Fruit fly (Drosophila melanogaster) whole organism, wandering third instar larva: ENCODE data around the gene dcma.
A peak's percentile ranks its signal among the peaks of the same experiment; 100 is the strongest.

Experiments
- Abd-B ChIP-seq: fragments of >200 bp; optimal IDR thresholded peaks from 2 replicates; lab custom pipeline; 2017; ENCODE audit warnings: missing biosample characterization, missing genetic modification characterization
- CG32264 ChIP-seq: fragments of 200-800 bp; sonication (Bioruptor generic); optimal IDR thresholded peaks from 2 replicates; lab custom pipeline; 2016; ENCODE audit warnings: missing biosample characterization, missing genetic modification characterization
- CG9705 ChIP-seq: fragments of 200-800 bp; sonication (Bioruptor generic); optimal IDR thresholded peaks from 2 replicates; lab custom pipeline; 2018; ENCODE audit warnings: missing biosample characterization, mild to moderate bottlenecking, missing genetic modification characterization
- CrebA ChIP-seq: fragments of 200-800 bp; sonication (Bioruptor generic); optimal IDR thresholded peaks from 2 replicates; lab custom pipeline; 2016; ENCODE audit warnings: missing biosample characterization, mild to moderate bottlenecking, missing genetic modification characterization, borderline replicate concordance
- Dfd ChIP-seq: fragments of >200 bp; optimal IDR thresholded peaks from 2 replicates; lab custom pipeline; 2017; ENCODE audit warnings: missing biosample characterization, missing genetic modification characterization
- Dif ChIP-seq: fragments of 200-275, 200-300 bp; sonication (Bioruptor generic); optimal IDR thresholded peaks from 2 replicates; lab custom pipeline; 2018; ENCODE audit warnings: missing biosample characterization, missing genetic modification characterization; ENCODE audit not compliant: partially characterized antibody
- GATAd ChIP-seq: sonication (Bioruptor generic); optimal IDR thresholded peaks from 2 replicates; lab custom pipeline; 2016; ENCODE audit warnings: missing biosample characterization, missing genetic modification characterization
- HLH106 ChIP-seq: fragments of 200-800 bp; optimal IDR thresholded peaks from 3 replicates; lab custom pipeline; 2019; ENCODE audit warnings: missing biosample characterization, mild to moderate bottlenecking, missing genetic modification characterization, moderate library complexity
- Hr83 ChIP-seq: fragments of 200-300 bp; sonication (Bioruptor generic); optimal IDR thresholded peaks from 2 replicates; lab custom pipeline; 2016; ENCODE audit warnings: missing biosample characterization, mild to moderate bottlenecking, missing genetic modification characterization, moderate library complexity; ENCODE audit not compliant: poor library complexity, severe bottlenecking
- Jra ChIP-seq: sonication (Bioruptor generic); optimal IDR thresholded peaks from 2 replicates; lab custom pipeline; 2016; ENCODE audit warnings: missing biosample characterization, missing genetic modification characterization
- Mio ChIP-seq: sonication (Bioruptor generic); optimal IDR thresholded peaks from 2 replicates; lab custom pipeline; 2016; ENCODE audit warnings: missing biosample characterization, missing genetic modification characterization
- Myc ChIP-seq: fragments of >200 bp; optimal IDR thresholded peaks from 2 replicates; lab custom pipeline; 2017
- N ChIP-seq: fragments of >200 bp; optimal IDR thresholded peaks from 2 replicates; lab custom pipeline; 2018; ENCODE audit warnings: missing biosample characterization, missing external identifiers, missing genetic modification characterization
- OdsH ChIP-seq: fragments of 200-800 bp; sonication (Bioruptor generic); optimal IDR thresholded peaks from 2 replicates; lab custom pipeline; 2016; ENCODE audit warnings: missing biosample characterization, mild to moderate bottlenecking, missing genetic modification characterization
- Rel ChIP-seq, 2 experiments: fragments of 200-800 bp; sonication (Bioruptor generic) in 1 of 2; optimal IDR thresholded peaks; 2 replicates in 1 of 2; 3 replicates in 1 of 2; lab custom pipeline; 2016 to 2019; ENCODE audit warnings: mild to moderate bottlenecking in 2 of 2, missing biosample characterization in 2 of 2, missing genetic modification characterization in 2 of 2, moderate library complexity in 1 of 2
- Sp1 ChIP-seq: fragments of 200-800 bp; sonication (Bioruptor generic); optimal IDR thresholded peaks from 3 replicates; lab custom pipeline; 2019; ENCODE audit warnings: missing biosample characterization, mild to moderate bottlenecking, missing genetic modification characterization, moderate library complexity
- Vsx2 ChIP-seq: fragments of 200-300, 225-300 bp; sonication (Bioruptor generic); optimal IDR thresholded peaks from 2 replicates; lab custom pipeline; 2018; ENCODE audit warnings: missing biosample characterization, missing genetic modification characterization; ENCODE audit not compliant: partially characterized antibody
- dl ChIP-seq, 2 experiments: fragments of 175-275, 200-275 bp in 1 of 2; fragments of 200-275 bp in 1 of 2; sonication (Bioruptor generic); optimal IDR thresholded peaks; lab custom pipeline; 2018; ENCODE audit warnings: mild to moderate bottlenecking in 2 of 2, missing biosample characterization in 2 of 2, missing genetic modification characterization in 2 of 2, moderate library complexity in 2 of 2; ENCODE audit not compliant: partially characterized antibody in 2 of 2, insufficient read depth in 1 of 2
- dmrt93B ChIP-seq: fragments of 200-800 bp; sonication (Bioruptor generic); optimal IDR thresholded peaks from 2 replicates; lab custom pipeline; 2018; ENCODE audit warnings: missing biosample characterization, mild to moderate bottlenecking, missing genetic modification characterization
- dsf ChIP-seq: sonication (Bioruptor generic); optimal IDR thresholded peaks from 2 replicates; lab custom pipeline; 2016; ENCODE audit warnings: missing biosample characterization, missing genetic modification characterization, borderline replicate concordance
- ey ChIP-seq: fragments of 200-800 bp; sonication (Bioruptor generic); optimal IDR thresholded peaks from 2 replicates; lab custom pipeline; 2016; ENCODE audit warnings: missing biosample characterization, missing genetic modification characterization
- foxo ChIP-seq, 2 experiments: fragments of 200-800 bp; sonication (Bioruptor generic); optimal IDR thresholded peaks; 2 replicates in 1 of 2; 3 replicates in 1 of 2; lab custom pipeline; 2016 to 2017; ENCODE audit warnings: missing biosample characterization in 2 of 2, missing genetic modification characterization in 2 of 2
- h ChIP-seq: fragments of 200-800 bp; sonication (Bioruptor generic); optimal IDR thresholded peaks from 3 replicates; lab custom pipeline; 2016; ENCODE audit warnings: missing biosample characterization, mild to moderate bottlenecking, missing genetic modification characterization
- pan ChIP-seq: fragments of >200 bp; optimal IDR thresholded peaks from 2 replicates; lab custom pipeline; 2017
- psq ChIP-seq: fragments of 200-800 bp; sonication (Bioruptor generic); optimal IDR thresholded peaks from 3 replicates; lab custom pipeline; 2017; ENCODE audit warnings: missing biosample characterization, mild to moderate bottlenecking, missing genetic modification characterization, moderate library complexity
- rgr ChIP-seq: fragments of 200-800 bp; sonication (Bioruptor generic); optimal IDR thresholded peaks from 3 replicates; lab custom pipeline; 2016; ENCODE audit warnings: missing biosample characterization, mild to moderate bottlenecking, missing genetic modification characterization
- sv ChIP-seq: fragments of 200-800 bp; sonication (Bioruptor generic); optimal IDR thresholded peaks from 3 replicates; lab custom pipeline; 2016; ENCODE audit warnings: missing biosample characterization, missing genetic modification characterization
- usp ChIP-seq: fragments of >200 bp; optimal IDR thresholded peaks from 2 replicates; lab custom pipeline; 2017; ENCODE audit warnings: missing biosample characterization, missing genetic modification characterization
- woc ChIP-seq: sonication (Bioruptor generic); optimal IDR thresholded peaks from 2 replicates; lab custom pipeline; 2016; ENCODE audit warnings: missing biosample characterization, mild to moderate bottlenecking, missing genetic modification characterization

The dcma gene

DNA sequence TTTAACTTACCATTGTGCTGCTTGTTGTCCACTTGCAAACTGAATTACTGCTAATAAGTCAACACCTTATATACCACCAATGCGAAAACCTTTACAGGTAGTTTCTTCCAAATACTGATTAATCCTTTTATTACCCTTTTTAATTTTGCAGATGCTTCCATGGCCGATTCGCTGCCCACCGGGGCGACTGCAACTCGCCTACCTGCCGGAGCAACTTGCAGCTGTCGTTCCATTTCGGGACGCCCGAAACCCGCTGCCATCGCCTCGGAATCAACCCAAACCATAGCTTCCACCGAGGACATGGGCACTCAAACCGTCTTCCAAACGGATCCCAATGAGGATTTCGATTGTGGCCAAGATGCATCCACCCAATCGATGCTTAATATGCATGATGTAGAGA lies 10.2 kb upstream of the dcma start, which contains the start of gene Elba1:
Elba1 (minus strand) TSS at position 101 of the 400 bp plus-strand sequence.
- no peak for TF ChIP-seq sv (GFP tag; lab: Kevin White, UChicago)
- no peak for TF ChIP-seq h (GFP tag; lab: Kevin White, UChicago)
- TF ChIP-seq psq (GFP tag; lab: Kevin White, UChicago), result no peak
- TF ChIP-seq Dif (GFP tag; lab: Kevin White, UChicago), result no peak
- TF ChIP-seq dl (GFP tag; optimal IDR thresholded peaks at IDR 0.05; lab: Kevin White, UChicago; ENCODE audit: insufficient read depth in 1 of 2, partially characterized antibody in 2 of 2), result no peak
- TF ChIP-seq Dfd (GFP tag; lab: Kevin White, UChicago), result no peak
- no peak for TF ChIP-seq CrebA (GFP tag; lab: Kevin White, UChicago)
- TF ChIP-seq dmrt93B (GFP tag; lab: Kevin White, UChicago), result no peak
- no peak for TF ChIP-seq usp (GFP tag; lab: Kevin White, UChicago)
- TF ChIP-seq rgr (GFP tag; lab: Kevin White, UChicago), result no peak
- TF ChIP-seq woc, result no peak
- TF ChIP-seq HLH106 (tag; lab: Kevin White, UChicago), result no peak
- TF ChIP-seq CG9705 (GFP tag; lab: Kevin White, UChicago), result no peak
- no peak for TF ChIP-seq Rel (GFP tag; optimal IDR thresholded peaks at IDR 0.05; lab: Kevin White, UChicago)
- no peak for TF ChIP-seq Rel (tag; optimal IDR thresholded peaks at IDR 0.05; lab: Kevin White, UChicago)
- TF ChIP-seq ey (GFP tag; lab: Kevin White, UChicago), result no peak
- no peak for TF ChIP-seq GATAd (GFP tag; lab: Kevin White, UChicago)
- TF ChIP-seq Abd-B, result no peak
- TF ChIP-seq Hr83 (GFP tag; lab: Kevin White, UChicago), result no peak
- TF ChIP-seq Mio (GFP tag; lab: Kevin White, UChicago), result no peak
- TF ChIP-seq Sp1, result no peak

DNA sequence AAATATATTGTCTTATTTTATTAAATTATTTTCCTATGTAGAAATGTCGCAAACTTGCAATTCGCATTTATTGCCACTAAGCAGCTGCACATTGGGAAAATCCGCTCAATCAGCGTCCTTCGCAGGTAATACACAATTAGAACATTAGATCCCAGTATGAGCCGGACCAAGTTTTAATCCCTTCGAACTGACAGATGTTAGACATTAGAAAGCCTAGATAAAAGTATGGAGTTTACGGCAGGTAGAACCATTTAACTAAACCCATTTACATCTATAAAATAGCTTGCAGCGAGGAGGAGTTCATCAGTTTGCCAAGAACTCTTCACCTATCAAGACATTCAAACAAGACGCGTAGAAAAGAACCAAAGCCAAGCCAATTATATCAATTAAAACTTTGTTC lies 7.3 kb upstream of the dcma start, which contains the start of gene Elba3:
Elba3 (plus strand) TSS at position 301 of the 400 bp plus-strand sequence.
- no peak for TF ChIP-seq rgr (GFP tag; lab: Kevin White, UChicago)
- no peak for TF ChIP-seq Sp1
- TF ChIP-seq foxo (GFP tag; optimal IDR thresholded peaks at IDR 0.05; lab: Kevin White, UChicago), result no peak
- no peak for TF ChIP-seq usp (GFP tag; lab: Kevin White, UChicago)
- no peak for TF ChIP-seq OdsH (GFP tag; lab: Kevin White, UChicago)
- no peak for TF ChIP-seq psq (GFP tag; lab: Kevin White, UChicago)
- no peak for TF ChIP-seq HLH106 (tag; lab: Kevin White, UChicago)
- TF ChIP-seq Myc (lab: Kevin White, UChicago), result no peak
- TF ChIP-seq Vsx2 (GFP tag; lab: Kevin White, UChicago), result no peak
- no peak for TF ChIP-seq GATAd (GFP tag; lab: Kevin White, UChicago)
- TF ChIP-seq dsf (GFP tag; lab: Kevin White, UChicago), result no peak
- TF ChIP-seq, all 38 proteins: peak for 0

DNA sequence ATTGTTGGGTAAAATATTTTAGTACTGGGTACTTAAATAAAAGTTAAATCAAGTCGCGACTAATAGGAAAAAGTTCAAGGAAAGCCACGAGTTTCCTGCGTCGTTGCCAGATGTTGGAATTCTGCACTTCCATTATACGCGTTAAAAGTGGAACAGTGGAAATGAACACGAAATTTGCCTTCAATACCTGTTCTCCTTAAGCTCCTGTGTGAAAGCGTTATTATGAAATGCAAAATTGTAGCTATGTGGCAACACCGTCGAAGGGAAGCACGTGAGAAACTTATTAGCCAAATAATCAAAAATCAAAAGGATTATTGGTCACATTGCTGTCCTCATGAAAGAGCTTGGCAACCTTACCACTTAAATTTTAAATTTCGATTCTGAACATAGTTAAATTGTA lies 3.9 kb upstream of the dcma start, which contains the start of gene CG3251:
CG3251 (minus strand) TSS at position 101 of the 400 bp plus-strand sequence.
- TF ChIP-seq Dfd (GFP tag; lab: Kevin White, UChicago) (no peak), sv (GFP tag; lab: Kevin White, UChicago) (no peak), Hr83 (GFP tag; lab: Kevin White, UChicago) (no peak), h (GFP tag; lab: Kevin White, UChicago) (no peak), Jra (GFP tag; lab: Kevin White, UChicago) (no peak), CrebA (GFP tag; lab: Kevin White, UChicago) (no peak), usp (GFP tag; lab: Kevin White, UChicago) (no peak), dmrt93B (GFP tag; lab: Kevin White, UChicago) (no peak), Myc (lab: Kevin White, UChicago) (no peak), N (GFP tag; lab: Kevin White, UChicago) (no peak), pan (lab: Kevin White, UChicago) (no peak), ey (GFP tag; lab: Kevin White, UChicago) (no peak), foxo (GFP tag; optimal IDR thresholded peaks at IDR 0.05; lab: Kevin White, UChicago) (no peak), CG32264 (GFP tag; lab: Kevin White, UChicago) (no peak), Abd-B (no peak), OdsH (GFP tag; lab: Kevin White, UChicago) (no peak), dsf (GFP tag; lab: Kevin White, UChicago) (no peak)

DNA sequence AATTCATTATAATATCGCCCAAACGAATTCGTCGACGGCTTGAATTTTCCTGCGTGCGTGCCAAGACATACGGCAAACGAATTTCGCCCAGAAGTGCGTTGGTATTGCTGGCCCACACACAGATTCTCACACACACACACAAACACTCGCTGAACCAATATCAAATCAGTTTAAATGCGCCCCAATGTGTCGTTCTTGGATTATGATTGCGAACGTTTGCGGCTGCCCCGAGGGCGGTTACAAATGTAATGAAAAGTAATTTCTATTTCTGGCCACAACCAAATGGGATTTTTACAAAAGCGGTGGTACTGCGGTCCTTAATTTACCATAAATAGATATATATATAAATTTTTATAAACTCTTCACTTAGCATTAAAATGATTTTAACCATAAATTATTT lies 4.3 kb downstream of the dcma start:
- TF ChIP-seq Dfd (GFP tag; lab: Kevin White, UChicago) (peak; percentile 52), rgr (GFP tag; lab: Kevin White, UChicago) (no peak)
